Fruit fly (Drosophila melanogaster) whole organism, embryonic: Measurements from ENCODE around the gene CG11396.

Experiments used
- BEAF-32 ChIP-seq: fragments of 200-800 bp; sonication (Bioruptor generic); optimal IDR thresholded peaks from 3 replicates; lab custom pipeline; 2017; ENCODE audit warnings: missing biosample characterization, missing genetic modification characterization, mild to moderate bottlenecking, moderate library complexity, missing genetic modification reagents
- CG10543 ChIP-seq: fragments of 200-800 bp; sonication (Bioruptor generic); optimal IDR thresholded peaks from 3 replicates; lab custom pipeline; 2017; ENCODE audit warnings: missing biosample characterization, mild to moderate bottlenecking, missing genetic modification characterization, moderate library complexity
- CG11695 ChIP-seq: fragments of 200-800 bp; sonication (Bioruptor generic); IDR thresholded peaks from 3 replicates; pipeline ENCODE4 v1.3.6; 2022; ENCODE audit warnings: missing biosample characterization, missing genetic modification characterization
- CG12236 ChIP-seq: fragments of 200-800 bp; sonication (Bioruptor generic); optimal IDR thresholded peaks from 2 replicates; lab custom pipeline; 2016; ENCODE audit warnings: missing biosample characterization, missing genetic modification characterization
- CG12744 ChIP-seq: fragments of 200-800 bp; sonication (Bioruptor generic); optimal IDR thresholded peaks from 2 replicates; lab custom pipeline; 2016; ENCODE audit warnings: missing biosample characterization, missing genetic modification characterization
- CG15011 ChIP-seq: fragments of 200-800 bp; sonication (Bioruptor generic); optimal IDR thresholded peaks from 3 replicates; lab custom pipeline; 2018; ENCODE audit warnings: missing biosample characterization, mild to moderate bottlenecking, missing genetic modification characterization
- CG1602 ChIP-seq: fragments of 200-800 bp; sonication (Bioruptor generic); optimal IDR thresholded peaks from 3 replicates; lab custom pipeline; 2016; ENCODE audit warnings: missing biosample characterization, missing genetic modification characterization
- CG1647 ChIP-seq: fragments of 200-800 bp; sonication (Bioruptor generic); optimal IDR thresholded peaks from 3 replicates; lab custom pipeline; 2016; ENCODE audit warnings: missing biosample characterization, missing genetic modification characterization
- CG17186 ChIP-seq: fragments of 200-800 bp; sonication (Bioruptor generic); optimal IDR thresholded peaks from 3 replicates; lab custom pipeline; 2017; ENCODE audit warnings: missing biosample characterization, missing genetic modification reagents, missing genetic modification characterization
- CG18476 ChIP-seq: fragments of 200-800 bp; sonication (Bioruptor generic); optimal IDR thresholded peaks from 2 replicates; lab custom pipeline; 2016; ENCODE audit warnings: missing biosample characterization, mild to moderate bottlenecking, missing genetic modification characterization
- CG3065 ChIP-seq: fragments of 200-800 bp; sonication (Bioruptor generic); optimal IDR thresholded peaks from 2 replicates; lab custom pipeline; 2016; ENCODE audit warnings: missing biosample characterization, missing genetic modification characterization
- CG31388 ChIP-seq: fragments of 200-800 bp; sonication (Bioruptor generic); optimal IDR thresholded peaks from 2 replicates; lab custom pipeline; 2016; ENCODE audit warnings: missing biosample characterization, missing genetic modification characterization
- CG4360 ChIP-seq: fragments of 200-800 bp; sonication (Bioruptor generic); IDR thresholded peaks from 2 replicates; pipeline ENCODE4 v1.3.6; 2022; ENCODE audit warnings: missing biosample characterization, missing genetic modification characterization
- CG4707 ChIP-seq: fragments of 200-800 bp; sonication (Bioruptor generic); optimal IDR thresholded peaks from 2 replicates; lab custom pipeline; 2018; ENCODE audit warnings: missing biosample characterization, mild to moderate bottlenecking, missing genetic modification characterization, moderate library complexity
- CG6654 ChIP-seq: fragments of 200-800 bp; sonication (Bioruptor generic); optimal IDR thresholded peaks from 2 replicates; lab custom pipeline; 2017; ENCODE audit warnings: missing biosample characterization, mild to moderate bottlenecking, missing genetic modification characterization
- CG8478 ChIP-seq: fragments of >200 bp; optimal IDR thresholded peaks from 2 replicates; lab custom pipeline; 2018
- CG8944 ChIP-seq: fragments of 200-800 bp; sonication (Bioruptor generic); optimal IDR thresholded peaks from 3 replicates; lab custom pipeline; 2016; ENCODE audit warnings: missing biosample characterization, missing genetic modification characterization
- CG9609 ChIP-seq: fragments of 200-800 bp; sonication (Bioruptor generic); optimal IDR thresholded peaks from 3 replicates; lab custom pipeline; 2016; ENCODE audit warnings: missing biosample characterization, missing genetic modification characterization
- CG9876 ChIP-seq: fragments of 200-800 bp; sonication (Bioruptor generic); optimal IDR thresholded peaks from 2 replicates; lab custom pipeline; 2016; ENCODE audit warnings: missing biosample characterization, missing genetic modification characterization
- CoRest ChIP-seq: fragments of 200-800 bp; sonication (Bioruptor generic); optimal IDR thresholded peaks from 3 replicates; lab custom pipeline; 2018; ENCODE audit warnings: missing biosample characterization, mild to moderate bottlenecking, missing genetic modification characterization, moderate library complexity
- ERR ChIP-seq: fragments of 200-800 bp; sonication (Bioruptor generic); optimal IDR thresholded peaks from 2 replicates; lab custom pipeline; 2016; ENCODE audit warnings: missing biosample characterization, missing genetic modification characterization
- Ets65A ChIP-seq: fragments of 200-800 bp; sonication (Bioruptor generic); peaks from one replicate; lab custom pipeline; 2016; ENCODE audit warnings: missing biosample characterization, missing genetic modification characterization
- Fer3 ChIP-seq: fragments of 200-800 bp; sonication (Bioruptor generic); optimal IDR thresholded peaks from 2 replicates; lab custom pipeline; 2018; ENCODE audit warnings: missing biosample characterization, mild to moderate bottlenecking, missing genetic modification characterization, moderate library complexity
- H2.0 ChIP-seq: fragments of 200-800 bp; sonication (Bioruptor generic); IDR thresholded peaks from 2 replicates; pipeline ENCODE4 v1.3.6; 2022; ENCODE audit warnings: missing biosample characterization, missing genetic modification characterization
- HmgZ ChIP-seq: fragments of 200-800 bp; sonication (Bioruptor generic); optimal IDR thresholded peaks from 2 replicates; lab custom pipeline; 2018; ENCODE audit warnings: missing biosample characterization, mild to moderate bottlenecking, missing genetic modification characterization
- Jarid2 ChIP-seq: fragments of 200-800 bp; sonication (Bioruptor generic); optimal IDR thresholded peaks from 3 replicates; lab custom pipeline; 2017; ENCODE audit warnings: mild to moderate bottlenecking, missing biosample characterization, missing genetic modification reagents, missing genetic modification characterization
- Mad ChIP-seq: fragments of 200-800 bp; sonication (Bioruptor generic); optimal IDR thresholded peaks from 2 replicates; lab custom pipeline; 2016; ENCODE audit warnings: missing biosample characterization, missing genetic modification characterization
- Meics ChIP-seq: fragments of 200-800 bp; sonication (Bioruptor generic); optimal IDR thresholded peaks from 2 replicates; lab custom pipeline; 2017; ENCODE audit warnings: missing biosample characterization, mild to moderate bottlenecking, missing genetic modification characterization
- Nf-YA ChIP-seq: fragments of 200-800 bp; sonication (Bioruptor generic); IDR thresholded peaks from 2 replicates; pipeline ENCODE4 v1.3.6; 2022; ENCODE audit warnings: missing biosample characterization, missing genetic modification characterization
- Xbp1 ChIP-seq: fragments of 200-800 bp; sonication (Bioruptor generic); optimal IDR thresholded peaks from 3 replicates; lab custom pipeline; 2016; ENCODE audit warnings: missing biosample characterization, mild to moderate bottlenecking, missing genetic modification characterization
- cad ChIP-seq: fragments of >200 bp; optimal IDR thresholded peaks from 2 replicates; lab custom pipeline; 2017; ENCODE audit warnings: missing biosample characterization, missing genetic modification characterization
- crc ChIP-seq: fragments of 200-800 bp; sonication (Bioruptor generic); optimal IDR thresholded peaks from 2 replicates; lab custom pipeline; 2016; ENCODE audit warnings: missing biosample characterization, missing genetic modification characterization
- disco-r ChIP-seq: fragments of 200-800 bp; sonication (Bioruptor generic); optimal IDR thresholded peaks from 2 replicates; lab custom pipeline; 2016; ENCODE audit warnings: missing biosample characterization, missing genetic modification characterization
- dm ChIP-seq: fragments of 200-800 bp; sonication (Bioruptor generic); optimal IDR thresholded peaks from 3 replicates; lab custom pipeline; 2016; ENCODE audit warnings: missing biosample characterization, missing genetic modification characterization
- dmrt99B ChIP-seq: fragments of 200-800 bp; sonication (Bioruptor generic); optimal IDR thresholded peaks from 2 replicates; lab custom pipeline; 2018; ENCODE audit warnings: missing biosample characterization, mild to moderate bottlenecking, missing genetic modification characterization, moderate library complexity
- ems ChIP-seq: fragments of 200-800 bp; sonication (Bioruptor generic); optimal IDR thresholded peaks from 3 replicates; lab custom pipeline; 2016; ENCODE audit warnings: missing biosample characterization, missing genetic modification characterization
- exex ChIP-seq: fragments of 200-800 bp; sonication (Bioruptor generic); optimal IDR thresholded peaks from 4 replicates; lab custom pipeline; 2018; ENCODE audit warnings: missing biosample characterization, mild to moderate bottlenecking, missing genetic modification characterization, moderate library complexity
- fd64A ChIP-seq: fragments of 200-800 bp; sonication (Bioruptor generic); optimal IDR thresholded peaks from 3 replicates; lab custom pipeline; 2018; ENCODE audit warnings: missing biosample characterization, mild to moderate bottlenecking, missing genetic modification characterization
- fu2 ChIP-seq: fragments of 200-800 bp; sonication (Bioruptor generic); optimal IDR thresholded peaks from 2 replicates; lab custom pipeline; 2016; ENCODE audit warnings: missing biosample characterization, missing genetic modification characterization
- gfzf ChIP-seq: fragments of 200-800 bp; sonication (Bioruptor generic); optimal IDR thresholded peaks from 2 replicates; lab custom pipeline; 2016; ENCODE audit warnings: missing biosample characterization, mild to moderate bottlenecking, missing genetic modification characterization, moderate library complexity
- ham ChIP-seq: fragments of 200-800 bp; sonication (Bioruptor generic); IDR thresholded peaks from 2 replicates; pipeline ENCODE4 v1.3.6; 2022; ENCODE audit warnings: missing biosample characterization, missing genetic modification characterization
- lbe ChIP-seq: fragments of 200-800 bp; sonication (Bioruptor generic); optimal IDR thresholded peaks from 2 replicates; lab custom pipeline; 2016; ENCODE audit warnings: missing biosample characterization, mild to moderate bottlenecking, missing genetic modification characterization
- nau ChIP-seq: fragments of 200-800 bp; sonication (Bioruptor generic); optimal IDR thresholded peaks from 3 replicates; lab custom pipeline; 2017; ENCODE audit warnings: missing biosample characterization, mild to moderate bottlenecking, missing genetic modification characterization, missing genetic modification reagents
- otp ChIP-seq: fragments of 200-800 bp; sonication (Bioruptor generic); IDR thresholded peaks from 3 replicates; pipeline ENCODE4, ENCODE4 v1.3.6; 2022; ENCODE audit warnings: missing biosample characterization, missing genetic modification characterization
- pita ChIP-seq: fragments of 200-800 bp; sonication (Bioruptor generic); optimal IDR thresholded peaks from 2 replicates; lab custom pipeline; 2017; ENCODE audit warnings: missing biosample characterization, mild to moderate bottlenecking, missing genetic modification characterization
- prd ChIP-seq, 3 experiments: fragments of >200 bp in 2 of 3; fragments of 200-800 bp in 1 of 3; sonication (Bioruptor generic) in 1 of 3; optimal IDR thresholded peaks in 2 of 3; IDR thresholded peaks in 1 of 3; 2 replicates in 2 of 3; 3 replicates in 1 of 3; pipeline versions ENCODE4 v1.3.6 to Lab custom; 2017 to 2022; ENCODE audit warnings: missing biosample characterization in 1 of 3, missing genetic modification characterization in 1 of 3
- sug ChIP-seq: fragments of 200-800 bp; optimal IDR thresholded peaks from 2 replicates; lab custom pipeline; 2019; ENCODE audit warnings: missing biosample characterization, mild to moderate bottlenecking, missing genetic modification characterization, moderate library complexity
- trh ChIP-seq: fragments of 200-800 bp; sonication (Bioruptor generic); optimal IDR thresholded peaks from 2 replicates; lab custom pipeline; 2016; ENCODE audit warnings: missing biosample characterization, missing genetic modification characterization
- wek ChIP-seq: fragments of 200-800 bp; sonication (Bioruptor generic); optimal IDR thresholded peaks from 3 replicates; lab custom pipeline; 2018; ENCODE audit warnings: missing biosample characterization, mild to moderate bottlenecking, missing genetic modification characterization, moderate library complexity
- zen2 ChIP-seq: fragments of 200-800 bp; sonication (Bioruptor generic); IDR thresholded peaks from 3 replicates; pipeline ENCODE4 v1.3.6; 2022; ENCODE audit warnings: missing biosample characterization, missing genetic modification characterization; ENCODE audit not compliant: partially characterized antibody

Gene CG11396

DNA sequence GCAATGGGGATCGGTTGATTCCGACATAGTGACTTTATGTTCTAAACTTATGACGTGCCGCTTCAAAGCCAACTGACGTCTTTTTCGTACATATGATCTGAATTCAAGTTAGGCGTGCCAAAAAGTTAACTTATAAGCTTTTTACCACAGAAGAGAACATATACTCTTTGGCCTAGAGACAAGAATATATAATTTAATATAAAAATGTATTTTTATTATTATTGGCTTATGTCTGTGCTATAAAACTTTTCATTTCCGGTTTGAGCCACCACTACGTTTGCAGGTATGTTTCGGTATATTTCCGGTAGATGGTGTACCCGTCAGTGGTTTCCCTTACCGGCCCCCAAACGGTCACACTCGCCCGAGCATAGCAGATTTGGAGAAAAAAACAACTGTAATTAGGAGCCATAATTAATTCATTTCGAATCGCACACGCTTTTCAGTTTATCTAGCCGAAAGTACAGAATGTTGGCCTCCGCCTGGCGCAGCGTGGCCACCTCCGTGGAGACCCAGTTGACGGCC is 10.4 kb upstream of the CG11396 start, which contains the start of the genes CG3698 and tzn (continued):
- TF ChIP-seq CG31388 (GFP tag; lab: Kevin White, UChicago): peak; percentile 77
- TF ChIP-seq CG12744 (GFP tag; lab: Kevin White, UChicago): peak; percentile 70
- peak; percentile 82 for TF ChIP-seq ems (GFP tag; lab: Kevin White, UChicago)
- TF ChIP-seq CG6654 (GFP tag; lab: Kevin White, UChicago): peak; percentile 88
- TF ChIP-seq CG15011 (GFP tag; lab: Kevin White, UChicago): peak; percentile 87
- TF ChIP-seq dm (GFP tag; lab: Kevin White, UChicago): peak; percentile 85
- peak; percentile 84 for TF ChIP-seq exex (tag; lab: Kevin White, UChicago)
- no peak for TF ChIP-seq nau (GFP tag; lab: Kevin White, UChicago)
- peak; percentile 85 for TF ChIP-seq gfzf (GFP tag; lab: Kevin White, UChicago)
- no peak for TF ChIP-seq prd (optimal IDR thresholded peaks at IDR 0.05; lab: Kevin White, UChicago)
- TF ChIP-seq prd (GFP tag; IDR thresholded peaks at IDR 0.05; lab: Robert Waterston, UW): peak; percentile 85
- peak; percentile 71 for TF ChIP-seq CG1647 (GFP tag; lab: Kevin White, UChicago)
- no peak for TF ChIP-seq lbe
- peak; percentile 92 for TF ChIP-seq Mad (GFP tag; lab: Kevin White, UChicago)
- peak; percentile 90 for TF ChIP-seq Jarid2 (GFP tag; lab: Kevin White, UChicago)
- peak; percentile 87 for TF ChIP-seq sug (tag; lab: Kevin White, UChicago)
- peak; percentile 67 for TF ChIP-seq CG18476 (GFP tag; lab: Kevin White, UChicago)
- peak; percentile 96 for TF ChIP-seq otp
- peak; percentile 97 for TF ChIP-seq Meics (GFP tag; lab: Kevin White, UChicago)
- peak; percentile 91 for TF ChIP-seq CG10543 (GFP tag; lab: Kevin White, UChicago)
- TF ChIP-seq disco-r (GFP tag; lab: Kevin White, UChicago): peak; percentile 80
- peak; percentile 94 for TF ChIP-seq HmgZ (tag; lab: Kevin White, UChicago)
- peak; percentile 46; the same call in 1 of the 2 replicates for TF ChIP-seq CG4360
- peak; percentile 82 for TF ChIP-seq CG1602
- peak; percentile 91 for TF ChIP-seq H2.0
- peak; percentile 94 for TF ChIP-seq trh (GFP tag; lab: Kevin White, UChicago)
- TF ChIP-seq fd64A (GFP tag; lab: Kevin White, UChicago): peak; percentile 85
- TF ChIP-seq zen2 (GFP tag; lab: Robert Waterston, UW): no peak
- TF ChIP-seq cad (GFP tag; lab: Kevin White, UChicago): no peak
- peak; percentile 90 for TF ChIP-seq CG3065 (GFP tag; lab: Kevin White, UChicago)
- peak; percentile 43 for TF ChIP-seq BEAF-32 (GFP tag; lab: Kevin White, UChicago)
- TF ChIP-seq CG8944: peak; percentile 70
- peak; percentile 85 for TF ChIP-seq CG17186
- peak; percentile 79 for TF ChIP-seq CG12236
- TF ChIP-seq dmrt99B (tag; lab: Kevin White, UChicago): no peak
- TF ChIP-seq ham (GFP tag; lab: Robert Waterston, UW): peak; percentile 86
- TF ChIP-seq ERR (GFP tag; lab: Kevin White, UChicago): peak; percentile 46
- TF ChIP-seq crc (GFP tag; lab: Kevin White, UChicago): peak; percentile 45
- peak; percentile 76 for TF ChIP-seq CG11695 (GFP tag; lab: Robert Waterston, UW)
- peak; percentile 100 for TF ChIP-seq Ets65A (GFP tag; lab: Kevin White, UChicago)
- TF ChIP-seq fu2 (GFP tag; lab: Kevin White, UChicago): peak; percentile 70
- TF ChIP-seq CG9609 (GFP tag; lab: Kevin White, UChicago): peak; percentile 82
- TF ChIP-seq CG4707 (GFP tag; lab: Kevin White, UChicago): peak; percentile 88
- peak; percentile 94 for TF ChIP-seq Xbp1 (GFP tag; lab: Kevin White, UChicago)
- peak; percentile 89 for TF ChIP-seq CoRest (tag; lab: Kevin White, UChicago)
- TF ChIP-seq wek (GFP tag; lab: Kevin White, UChicago): peak; percentile 87
- peak; percentile 92 for TF ChIP-seq Fer3 (tag; lab: Kevin White, UChicago)
- peak; percentile 95 for TF ChIP-seq CG9876 (GFP tag; lab: Kevin White, UChicago)
- no peak for TF ChIP-seq CG8478 (lab: Kevin White, UChicago)
- peak; percentile 89 for TF ChIP-seq Nf-YA
- TF ChIP-seq pita (GFP tag; lab: Kevin White, UChicago): peak; percentile 85
